Fruit fly (Drosophila melanogaster) whole organism: ENCODE results near the gene CG43145.

ENCODE experiments used
- CG8478 ChIP-seq: fragments of >200 bp; optimal IDR thresholded peaks from 2 replicates; lab custom pipeline; 2018; ENCODE audit warnings: inconsistent platforms
- Dll ChIP-seq: fragments of >200 bp; optimal IDR thresholded peaks from 2 replicates; lab custom pipeline; 2017
- EcR ChIP-seq, 2 experiments: fragments of >200 bp; optimal IDR thresholded peaks; 2 replicates each; lab custom pipeline; 2017; ENCODE audit warnings: missing biosample characterization in 2 of 2, missing genetic modification characterization in 2 of 2, missing genetic modification reagents in 2 of 2
- pan ChIP-seq: fragments of >200 bp; optimal IDR thresholded peaks from 2 replicates; lab custom pipeline; 2017
- psq ChIP-seq: fragments of >200 bp; optimal IDR thresholded peaks from 2 replicates; lab custom pipeline; 2017
- usp ChIP-seq: fragments of >200 bp; optimal IDR thresholded peaks from 2 replicates; lab custom pipeline; 2017; ENCODE audit warnings: missing biosample characterization, missing genetic modification characterization, mixed read lengths

Gene CG43145

DNA sequence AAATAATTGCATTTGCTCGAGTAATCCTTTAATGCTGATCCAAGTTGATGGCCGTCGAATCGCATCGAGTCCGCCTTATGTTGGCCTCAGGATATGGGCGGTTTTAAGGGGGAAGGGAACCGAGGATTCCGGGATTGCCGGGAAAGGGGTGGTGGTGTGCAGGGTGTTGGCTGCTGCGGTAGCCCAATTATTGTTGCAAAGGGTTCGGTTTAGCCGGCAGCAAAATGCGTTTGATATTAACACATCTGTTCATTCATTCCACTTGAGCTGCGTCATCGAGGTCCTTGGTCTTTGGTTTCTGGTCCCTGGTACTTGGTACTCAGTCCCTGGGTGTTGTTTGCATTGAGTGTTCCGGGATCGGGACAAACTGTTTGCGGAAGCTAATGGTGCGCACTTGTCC lies 20.3 kb upstream of the CG43145 start:
- TF ChIP-seq CG8478 (lab: Kevin White, UChicago) (no peak), Dll (lab: Kevin White, UChicago) (no peak), EcR (GFP tag; optimal IDR thresholded peaks at IDR 0.05; lab: Kevin White, UChicago) (no peak), pan (lab: Kevin White, UChicago) (no peak), psq (no peak), usp (GFP tag; lab: Kevin White, UChicago) (no peak)

- TF ChIP-seq Dll (lab: Kevin White, UChicago), result no peak
- no peak for TF ChIP-seq CG8478 (lab: Kevin White, UChicago)
- no peak for TF ChIP-seq usp (GFP tag; lab: Kevin White, UChicago)
Measured at dm6 chr2L:3682489-3682888, 19.1 kb upstream of the CG43145 start.

- TF ChIP-seq EcR (GFP tag; optimal IDR thresholded peaks at IDR 0.05; lab: Kevin White, UChicago) (no peak), psq (no peak), CG8478 (lab: Kevin White, UChicago) (no peak), Dll (lab: Kevin White, UChicago) (no peak), pan (lab: Kevin White, UChicago) (no peak), usp (GFP tag; lab: Kevin White, UChicago) (no peak)
Measured at dm6 chr2L:3685139-3685851, 16.3 kb upstream of the CG43145 start.

- no peak for TF ChIP-seq Dll (lab: Kevin White, UChicago)
- TF ChIP-seq usp (GFP tag; lab: Kevin White, UChicago), result no peak
- no peak for TF ChIP-seq CG8478 (lab: Kevin White, UChicago)
Measured at dm6 chr2L:3692466-3692865, 9.2 kb upstream of the CG43145 start, which contains the start of gene CG16704. Gene CG16704 (minus strand): TSS chr2L:3692587.

dm6 chr2L:3693082-3693481 lies 8.5 kb upstream of the CG43145 start, which contains the start of gene CG3513:
Gene CG3513 (minus strand): TSS chr2L:3693182.
- TF ChIP-seq pan (lab: Kevin White, UChicago) (no peak), CG8478 (lab: Kevin White, UChicago) (no peak)

DNA sequence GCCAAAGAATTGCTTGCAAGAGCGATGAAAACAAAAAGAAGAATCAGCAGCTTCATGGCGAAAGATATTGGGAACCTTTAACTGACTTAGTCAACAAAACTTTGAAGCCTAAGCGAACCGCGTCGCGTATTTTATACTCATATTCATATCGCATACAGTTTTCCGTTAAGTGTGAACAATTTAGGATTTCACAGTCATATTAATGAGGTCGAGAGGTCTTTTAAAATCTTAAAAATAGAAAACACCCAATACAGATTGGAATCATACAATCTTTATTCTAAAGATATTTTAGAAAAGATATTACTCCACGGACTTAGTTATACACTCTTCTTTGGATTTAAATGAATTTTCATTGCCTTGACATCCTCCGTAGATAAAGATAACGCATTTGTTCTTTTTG lies 7.8 kb upstream of the CG43145 start, which contains the start of gene Acp24A4:
Gene Acp24A4, minus strand, starts transcription at position 101 of the 400 bp plus-strand sequence.
- TF ChIP-seq EcR (GFP tag; optimal IDR thresholded peaks at IDR 0.05; lab: Kevin White, UChicago) (no peak), pan (lab: Kevin White, UChicago) (no peak), CG8478 (lab: Kevin White, UChicago) (no peak), psq (no peak), usp (GFP tag; lab: Kevin White, UChicago) (no peak), Dll (lab: Kevin White, UChicago) (no peak)

DNA sequence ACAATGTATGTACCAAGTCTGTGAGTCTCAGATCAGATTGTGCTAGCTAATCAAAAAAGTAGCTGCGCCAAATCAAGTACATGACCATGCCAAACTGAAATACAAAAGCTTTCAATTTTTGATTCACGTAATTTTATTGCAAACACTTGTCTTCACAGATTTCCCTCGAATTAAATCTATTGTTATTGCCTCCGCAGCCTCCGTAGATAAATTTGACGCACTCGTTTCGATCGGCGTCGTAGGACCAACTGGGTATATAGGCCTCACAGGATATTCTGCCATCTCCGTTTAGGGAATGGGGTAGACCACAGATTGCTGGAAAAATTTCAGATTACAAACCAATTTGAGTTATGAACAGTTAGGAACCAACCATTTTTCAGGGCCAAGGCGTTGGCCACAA lies 6.7 kb upstream of the CG43145 start, which contains the start of gene CG43165:
Gene CG43165, minus strand, starts transcription at position 101 of the 400 bp plus-strand sequence.
- TF ChIP-seq EcR (GFP tag; optimal IDR thresholded peaks at IDR 0.05; lab: Kevin White, UChicago) (no peak), psq (no peak), pan (lab: Kevin White, UChicago) (no peak), Dll (lab: Kevin White, UChicago) (no peak), usp (GFP tag; lab: Kevin White, UChicago) (no peak), CG8478 (lab: Kevin White, UChicago) (no peak)

DNA sequence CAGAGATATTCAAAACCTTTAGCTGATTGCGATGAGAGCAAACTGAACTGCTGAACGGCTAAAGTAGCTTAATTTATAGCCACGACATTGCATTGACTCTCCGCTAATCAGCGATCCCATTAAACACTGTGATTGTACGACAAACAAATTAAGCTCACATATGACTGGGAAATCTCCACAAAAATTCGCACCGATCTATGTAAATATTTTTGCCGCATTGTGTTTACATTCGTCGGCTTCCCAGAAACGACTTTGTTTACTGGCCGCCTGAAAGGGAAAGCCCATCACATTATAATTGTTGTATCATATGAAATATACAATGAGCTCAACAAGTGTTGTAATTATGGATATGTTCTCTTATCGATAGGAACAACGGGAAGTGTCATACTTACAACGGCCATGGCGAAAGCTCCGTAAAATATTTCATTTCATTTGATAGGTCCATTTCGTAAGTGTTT lies 6.2 kb upstream of the CG43145 start, which contains the start of gene CG16713:
Gene CG16713, minus strand, starts transcription at position 51 of the 458 bp plus-strand sequence.
- TF ChIP-seq Dll (lab: Kevin White, UChicago) (no peak), pan (lab: Kevin White, UChicago) (no peak), psq (no peak)

- no peak for TF ChIP-seq psq
- TF ChIP-seq Dll (lab: Kevin White, UChicago), result no peak
- no peak for TF ChIP-seq pan (lab: Kevin White, UChicago)
- TF ChIP-seq CG8478 (lab: Kevin White, UChicago), result no peak
- TF ChIP-seq EcR (GFP tag; optimal IDR thresholded peaks at IDR 0.05; lab: Kevin White, UChicago), result no peak
- TF ChIP-seq usp (GFP tag; lab: Kevin White, UChicago), result no peak
Measured at dm6 chr2L:3696438-3696837, 5.2 kb upstream of the CG43145 start, which contains the start of gene IM33. Gene IM33 (minus strand): TSS chr2L:3696658.

DNA sequence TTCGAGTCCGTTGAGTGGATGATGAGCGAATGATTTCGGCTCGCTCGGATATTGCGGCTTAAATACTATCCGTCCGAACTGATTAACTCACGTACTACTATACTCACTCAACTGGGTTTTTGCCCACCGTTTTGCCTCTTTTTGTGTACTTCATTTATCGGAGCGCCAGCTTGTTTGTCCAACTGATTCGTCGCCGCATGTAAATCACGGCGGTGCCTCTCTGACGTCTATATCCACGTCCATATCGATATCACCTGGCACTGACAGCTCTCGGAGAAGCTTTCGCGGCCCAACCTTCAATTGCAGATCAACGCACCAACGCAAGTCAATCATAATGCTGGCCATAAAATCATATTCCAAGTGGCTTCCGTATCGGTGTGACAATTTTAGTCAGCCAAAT lies 3.9 kb upstream of the CG43145 start, which contains the start of gene CG3604:
Gene CG3604, minus strand, starts transcription at position 101 of the 400 bp plus-strand sequence.
- TF ChIP-seq CG8478 (lab: Kevin White, UChicago) (no peak), psq (no peak), pan (lab: Kevin White, UChicago) (no peak), Dll (lab: Kevin White, UChicago) (no peak), EcR (GFP tag; optimal IDR thresholded peaks at IDR 0.05; lab: Kevin White, UChicago) (no peak)

DNA sequence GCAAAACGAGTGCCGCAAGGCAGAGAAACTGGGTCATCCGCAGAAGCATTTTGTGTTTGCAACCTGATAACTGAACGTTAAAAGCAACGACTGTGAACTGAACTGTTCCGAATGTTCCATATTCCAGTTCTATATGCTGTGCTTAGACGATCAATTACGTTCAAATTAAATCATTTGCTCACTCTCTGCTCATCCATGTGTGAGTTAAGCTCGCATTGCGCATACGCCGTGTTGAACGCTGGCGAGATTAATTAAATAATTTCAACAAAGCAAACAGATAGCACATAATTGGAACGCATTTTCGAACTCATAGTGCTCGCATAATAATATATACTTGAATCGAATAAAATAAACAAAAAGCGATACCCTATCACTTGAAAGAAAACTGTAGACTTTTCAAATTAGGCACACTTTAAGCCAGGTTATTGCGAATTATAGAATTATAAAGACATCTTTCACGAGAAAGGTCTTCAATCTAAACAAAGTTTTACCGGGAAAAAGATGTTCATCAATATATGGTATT lies 2.6 kb upstream of the CG43145 start, which contains the start of the genes CG10031 and CG42464:
Gene CG10031, minus strand, starts transcription at position 101 of the 523 bp plus-strand sequence.
Gene CG42464, plus strand, starts transcription at position 473 of the 523 bp plus-strand sequence.
- TF ChIP-seq pan (lab: Kevin White, UChicago) (no peak), CG8478 (lab: Kevin White, UChicago) (no peak), psq (no peak), Dll (lab: Kevin White, UChicago) (no peak), EcR (GFP tag; optimal IDR thresholded peaks at IDR 0.05; lab: Kevin White, UChicago) (no peak), usp (GFP tag; lab: Kevin White, UChicago) (no peak)

DNA sequence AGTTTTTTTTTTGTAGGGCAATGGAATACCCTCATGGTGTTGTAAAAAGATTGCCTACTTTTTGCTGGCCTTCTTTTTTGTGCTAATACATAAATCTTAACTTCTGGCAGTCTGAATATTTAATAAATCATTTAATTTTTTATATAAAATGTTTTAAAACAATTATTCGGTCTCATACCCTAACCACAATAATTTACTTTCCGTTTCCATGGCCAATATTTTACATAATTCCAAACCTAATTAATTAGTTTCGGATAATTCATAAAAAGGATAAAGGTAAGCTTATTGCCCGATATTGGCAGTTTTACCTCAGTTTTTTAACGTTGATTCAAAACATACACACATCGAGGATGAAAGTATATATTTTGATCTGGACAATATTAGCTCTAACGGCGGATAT lies 1.7 kb upstream of the CG43145 start, which contains the start of gene CG42465:
Gene CG42465, plus strand, starts transcription at position 301 of the 400 bp plus-strand sequence.
- TF ChIP-seq CG8478 (lab: Kevin White, UChicago), result no peak
- TF ChIP-seq EcR (GFP tag; optimal IDR thresholded peaks at IDR 0.05; lab: Kevin White, UChicago), result no peak
- TF ChIP-seq psq, result no peak
- TF ChIP-seq Dll (lab: Kevin White, UChicago), result no peak
- no peak for TF ChIP-seq pan (lab: Kevin White, UChicago)
- no peak for TF ChIP-seq usp (GFP tag; lab: Kevin White, UChicago)
